Worm (Caenorhabditis elegans): ENCODE data around the gene ugt-34.

Gene ugt-34

DNA sequence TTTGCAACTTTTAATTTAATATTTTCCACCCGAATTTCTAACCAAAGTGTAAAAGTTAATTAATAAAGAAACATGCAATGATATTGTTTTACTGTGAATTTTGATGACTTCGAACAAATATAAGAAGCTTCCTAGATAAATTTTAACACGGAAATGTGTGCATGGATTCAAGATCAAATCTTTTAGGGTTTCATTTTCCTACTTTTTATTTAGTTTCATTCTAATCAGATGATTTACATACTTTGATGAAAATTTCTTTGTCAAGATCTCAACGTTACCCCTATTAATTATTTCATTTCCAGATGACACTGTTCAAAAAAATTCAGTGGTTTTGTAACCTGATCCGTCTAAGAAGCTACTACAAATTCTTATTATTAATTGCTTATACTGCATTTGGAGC, 10.5 kb upstream of the ugt-34 start, which contains the start of gene twk-12:
Gene twk-12 (plus strand): TSS at position 301 of the 400 bp plus-strand sequence.
- TF ChIP-seq ZK546.5 (tag; optimal IDR thresholded peaks at IDR 0.05) = no peak
- no peak for TF ChIP-seq nhr-28 (tag; optimal IDR thresholded peaks at IDR 0.05)
- no peak for TF ChIP-seq lsy-12 (tag; optimal IDR thresholded peaks at IDR 0.05)
- no peak for TF ChIP-seq ceh-16 (tag; optimal IDR thresholded peaks at IDR 0.05)
- TF ChIP-seq elt-2 (tag; optimal IDR thresholded peaks at IDR 0.05) = no peak
- no peak for TF ChIP-seq ceh-28 (tag; optimal IDR thresholded peaks at IDR 0.05)
- no peak for TF ChIP-seq sea-2 (GFP tag; optimal IDR thresholded peaks at IDR 0.05)
- TF ChIP-seq ceh-82 (tag; optimal IDR thresholded peaks at IDR 0.05) = no peak
- TF ChIP-seq fos-1 (tag; optimal IDR thresholded peaks at IDR 0.05) = no peak
- TF ChIP-seq nfya-1 (tag; optimal IDR thresholded peaks at IDR 0.05; ENCODE audit: insufficient read depth) = no peak

ce11 chrV:10664271-10664670, 7.5 kb upstream of the ugt-34 start:
- TF ChIP-seq ZK546.5 (tag; optimal IDR thresholded peaks at IDR 0.05) = no peak
- no peak for TF ChIP-seq ztf-4 (tag; optimal IDR thresholded peaks at IDR 0.05)
- no peak for TF ChIP-seq nhr-28 (tag; optimal IDR thresholded peaks at IDR 0.05)
- no peak for TF ChIP-seq nfya-1 (tag; optimal IDR thresholded peaks at IDR 0.05; ENCODE audit: insufficient read depth)
- TF ChIP-seq mml-1 (tag; optimal IDR thresholded peaks at IDR 0.05) = no peak

DNA sequence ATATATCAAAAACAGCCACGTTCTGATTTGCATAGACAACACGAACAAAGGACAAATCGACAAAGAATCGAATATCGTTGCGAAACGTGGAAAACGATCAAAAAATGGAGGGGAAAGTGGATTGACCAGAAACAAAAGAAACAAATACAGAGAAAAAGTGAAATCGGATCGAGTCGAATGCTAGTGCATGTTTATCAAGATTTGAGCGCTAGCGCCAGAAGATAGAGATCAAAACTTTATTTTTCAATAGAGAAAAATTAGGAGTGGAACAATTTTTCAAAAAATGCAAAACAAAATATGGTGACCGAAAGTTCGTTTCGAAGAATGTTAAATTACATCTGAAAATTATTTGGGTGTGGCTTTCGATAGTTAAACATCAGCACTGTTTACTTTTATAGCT, 5.2 kb upstream of the ugt-34 start:
- no peak for TF ChIP-seq aly-2 (tag; optimal IDR thresholded peaks at IDR 0.05)
- peak; percentile 59 for TF ChIP-seq elt-1 (tag; optimal IDR thresholded peaks at IDR 0.05)
- TF ChIP-seq zag-1 (tag; optimal IDR thresholded peaks at IDR 0.05) = no peak
- TF ChIP-seq lsy-12 (tag; optimal IDR thresholded peaks at IDR 0.05) = no peak

DNA sequence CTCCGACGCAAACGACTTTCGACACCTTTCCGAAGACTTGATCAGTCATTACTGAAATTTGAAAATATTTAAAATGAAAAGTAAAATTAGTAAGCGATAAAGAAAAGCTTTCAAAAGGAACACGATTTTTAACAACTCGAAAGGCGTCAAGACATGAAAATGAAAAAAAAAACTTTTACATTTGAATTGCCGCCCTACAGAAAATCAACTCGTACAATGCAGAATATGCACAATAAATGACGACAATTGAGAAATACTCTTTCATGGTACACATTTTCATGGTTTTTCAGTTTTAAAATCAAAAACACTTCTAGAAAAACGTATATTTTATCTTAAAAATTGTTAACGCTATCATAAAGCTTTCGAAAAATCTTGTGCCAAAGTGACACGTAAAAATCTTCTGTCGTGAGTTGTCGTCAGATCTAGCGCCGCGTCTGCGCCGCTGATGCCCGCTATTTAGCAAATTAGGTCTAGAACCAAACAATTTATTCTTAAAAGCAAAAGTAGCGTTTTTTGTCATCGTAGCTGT, 4.7 kb upstream of the ugt-34 start, which contains the start of gene sqv-4:
Gene sqv-4 (minus strand): TSS at position 51 of the 529 bp plus-strand sequence.
- TF ChIP-seq nhr-12 (tag; optimal IDR thresholded peaks at IDR 0.05) = no peak
- TF ChIP-seq tbx-2 (tag; optimal IDR thresholded peaks at IDR 0.05) = no peak
- TF ChIP-seq mdl-1 (tag; optimal IDR thresholded peaks at IDR 0.05) = no peak
- no peak for TF ChIP-seq unc-62 (GFP tag; optimal IDR thresholded peaks at IDR 0.05)
- no peak for TF ChIP-seq ceh-82 (tag; optimal IDR thresholded peaks at IDR 0.05)
- TF ChIP-seq pha-4 (tag; optimal IDR thresholded peaks at IDR 0.05) = peak; percentile 27
- peak; percentile 57 for TF ChIP-seq hmg-11 (tag; optimal IDR thresholded peaks at IDR 0.05)
- no peak for TF ChIP-seq egl-5 (tag; optimal IDR thresholded peaks at IDR 0.05)
- no peak for TF ChIP-seq fkh-10 (GFP tag; optimal IDR thresholded peaks at IDR 0.05)
- TF ChIP-seq lin-15B (tag; optimal IDR thresholded peaks at IDR 0.05) = peak; percentile 50
- TF ChIP-seq aly-2 (tag; optimal IDR thresholded peaks at IDR 0.05) = no peak
- TF ChIP-seq nfya-1 (tag; optimal IDR thresholded peaks at IDR 0.05; ENCODE audit: insufficient read depth) = peak; percentile 14

DNA sequence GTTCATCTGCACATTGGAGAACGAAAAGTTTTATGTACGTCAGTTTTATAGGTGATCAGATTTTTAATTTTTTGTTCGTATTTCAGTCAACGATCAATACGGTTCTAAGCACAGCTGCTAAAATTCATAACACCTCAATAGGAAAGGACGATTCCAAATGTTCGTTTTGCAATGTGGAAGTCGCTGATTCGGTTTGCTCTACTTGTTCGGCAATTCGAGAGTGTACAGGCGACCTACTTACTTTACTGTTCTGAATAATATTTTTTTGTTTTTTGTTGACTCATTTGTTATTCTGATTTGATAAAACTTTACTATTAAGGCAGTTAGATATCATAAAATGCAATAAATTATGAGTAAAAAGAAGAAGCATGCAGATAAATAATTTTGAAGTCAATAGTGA, 2.6 kb upstream of the ugt-34 start:
- TF ChIP-seq nhr-237 (tag; optimal IDR thresholded peaks at IDR 0.05) = no peak
- TF ChIP-seq jun-1 (tag; optimal IDR thresholded peaks at IDR 0.05) = no peak

ce11 chrV:10657959-10658358, 1.2 kb upstream of the ugt-34 start, which contains the start of gene tut-2:
tut-2 (plus strand) TSS chrV:10658235.
- TF ChIP-seq elt-1 (tag; optimal IDR thresholded peaks at IDR 0.05) (no peak), nfya-1 (tag; optimal IDR thresholded peaks at IDR 0.05; ENCODE audit: insufficient read depth) (peak; percentile 35)

DNA sequence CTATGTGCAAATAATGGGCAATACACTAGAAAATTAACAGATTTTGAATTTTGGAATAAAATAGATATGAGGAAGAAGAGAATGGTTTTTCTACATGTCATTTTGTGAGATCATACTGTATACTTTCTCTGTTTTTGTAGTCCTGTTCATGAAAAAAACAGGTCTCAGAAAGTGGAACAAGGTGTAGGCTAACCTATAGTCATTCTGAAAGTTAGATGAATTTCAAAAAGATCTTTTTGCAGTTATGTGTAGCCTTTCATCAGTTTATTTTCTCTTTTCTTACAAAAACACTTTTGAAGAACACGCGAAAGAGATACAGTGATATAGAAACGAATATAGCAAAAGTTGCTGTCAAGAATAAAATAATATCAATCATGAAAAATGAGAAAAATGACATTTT, 2.6 kb downstream of the ugt-34 start, which contains the start of gene ugt-35:
Gene ugt-35 (minus strand): TSS at position 101 of the 400 bp plus-strand sequence.
- TF ChIP-seq aly-2 (tag; optimal IDR thresholded peaks at IDR 0.05) = no peak
- no peak for TF ChIP-seq nhr-237 (tag; optimal IDR thresholded peaks at IDR 0.05)
- no peak for TF ChIP-seq egl-5 (tag; optimal IDR thresholded peaks at IDR 0.05)
- no peak for TF ChIP-seq zag-1 (tag; optimal IDR thresholded peaks at IDR 0.05)
- no peak for TF ChIP-seq elt-3 (tag; optimal IDR thresholded peaks at IDR 0.05)
- TF ChIP-seq ama-1 (optimal IDR thresholded peaks at IDR 0.05) = no peak
- TF ChIP-seq ztf-11 (tag; optimal IDR thresholded peaks at IDR 0.05) = no peak
- TF ChIP-seq sea-2 (GFP tag; optimal IDR thresholded peaks at IDR 0.05) = no peak
- TF ChIP-seq elt-1 (tag; optimal IDR thresholded peaks at IDR 0.05) = no peak
- no peak for TF ChIP-seq elt-2 (tag; optimal IDR thresholded peaks at IDR 0.05)
- no peak for TF ChIP-seq nhr-43 (tag; optimal IDR thresholded peaks at IDR 0.05; ENCODE audit: poor library complexity, severe bottlenecking)
- TF ChIP-seq nhr-23 (tag; optimal IDR thresholded peaks at IDR 0.05) = no peak
- TF ChIP-seq skn-1 (tag; optimal IDR thresholded peaks at IDR 0.05) = no peak
- no peak for TF ChIP-seq fkh-10 (GFP tag; optimal IDR thresholded peaks at IDR 0.05)
- TF ChIP-seq tbx-2 (tag; optimal IDR thresholded peaks at IDR 0.05) = no peak
- TF ChIP-seq fkh-2 (tag; optimal IDR thresholded peaks at IDR 0.05) = no peak
- no peak for TF ChIP-seq ZK546.5 (tag; optimal IDR thresholded peaks at IDR 0.05)
- TF ChIP-seq daf-12 (tag; optimal IDR thresholded peaks at IDR 0.05) = no peak
- no peak for TF ChIP-seq pha-4 (tag; optimal IDR thresholded peaks at IDR 0.05)
- no peak for TF ChIP-seq nhr-76 (tag; optimal IDR thresholded peaks at IDR 0.05)
